Worm (Caenorhabditis elegans): ENCODE data around the gene fbxc-18.

DNA sequence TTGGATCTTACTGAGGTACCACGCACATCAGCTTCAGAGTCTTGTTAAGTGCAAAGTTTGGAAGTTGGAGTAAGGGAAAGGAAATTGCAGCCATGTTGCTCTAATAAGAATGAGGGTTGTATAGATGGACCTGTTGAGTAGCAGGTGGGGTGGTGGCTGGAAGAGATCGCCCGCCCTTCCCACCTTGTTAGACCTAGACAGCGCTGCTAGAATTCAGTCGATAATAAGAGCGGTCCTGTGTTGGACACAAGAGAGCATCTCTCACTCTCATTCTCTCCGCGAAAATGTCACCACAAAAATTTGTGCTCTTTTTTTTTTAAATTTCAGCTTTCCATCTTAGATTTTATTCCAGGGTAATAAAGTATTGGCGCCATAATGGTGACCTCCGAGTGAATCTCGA is 34.5 kb upstream of the fbxc-18 start, which contains the start of the genes fbxb-30 and F45D11.5:
- TF ChIP-seq flt-1 (GFP tag; IDR thresholded peaks at IDR 0.05), result no peak
- no peak for TF ChIP-seq cog-1 (tag; optimal IDR thresholded peaks at IDR 0.05)
- no peak for TF ChIP-seq T22C8.4 (GFP tag; IDR thresholded peaks at IDR 0.05)
- no peak for TF ChIP-seq med-1 (GFP tag; optimal IDR thresholded peaks at IDR 0.05; ENCODE audit: insufficient read depth)
